Worm (Caenorhabditis elegans) whole organism, early embryonic: Measurements from ENCODE around the gene rpb-9.

Source experiments
- F13C5.2 ChIP-seq: sonication (generic microtip); optimal IDR thresholded peaks from 2 replicates; lab custom pipeline; 2017; ENCODE audit warnings: mild to moderate bottlenecking, missing genetic modification characterization, inconsistent platforms, missing compliant biosample characterization
- aly-1 ChIP-seq: sonication (generic microtip); optimal IDR thresholded peaks from 2 replicates; lab custom pipeline; 2016; ENCODE audit warnings: missing genetic modification characterization, missing compliant biosample characterization
- ama-1 ChIP-seq: fragments of 150-350 bp; optimal IDR thresholded peaks from 2 replicates; lab custom pipeline; 2014
- ceh-13 ChIP-seq: fragments of 200-800 bp; sonication (Bioruptor generic); optimal IDR thresholded peaks from 2 replicates; lab custom pipeline; 2018; ENCODE audit warnings: mild to moderate bottlenecking, missing genetic modification characterization, missing compliant biosample characterization
- tbx-11 ChIP-seq: fragments of 200-800 bp; sonication (Bioruptor generic); IDR thresholded peaks from 2 replicates; pipeline ENCODE4 v1.3.6; 2022; ENCODE audit warnings: missing genetic modification characterization, missing compliant biosample characterization
- tra-4 ChIP-seq: sonication (generic microtip); optimal IDR thresholded peaks from 2 replicates; lab custom pipeline; 2017; ENCODE audit warnings: missing genetic modification characterization, missing compliant biosample characterization

- TF ChIP-seq F13C5.2 (no peak), tbx-11 (GFP tag; lab: Robert Waterston, UW) (no peak), aly-1 (tag; lab: Kevin White, UChicago) (no peak), tra-4 (no peak), ama-1 (lab: Kevin White, UChicago) (no peak), ceh-13 (no peak)
Measured at ce11 chrV:8050059-8050677, 38.0 kb upstream of the rpb-9 start.
